Fruit fly (Drosophila melanogaster) whole organism, embryonic: ENCODE results near the gene CG11178.

Source experiments
- CG10321 ChIP-seq: fragments of 200-800 bp; sonication (Bioruptor generic); IDR thresholded peaks from 2 replicates; pipeline ENCODE4 v1.3.6; 2022; ENCODE audit warnings: missing biosample characterization, missing genetic modification characterization
- CG10654 ChIP-seq: fragments of 200-800 bp; sonication (Bioruptor generic); optimal IDR thresholded peaks from 2 replicates; lab custom pipeline; 2016; ENCODE audit warnings: missing biosample characterization, missing genetic modification characterization
- CG12155 ChIP-seq: fragments of 200-800 bp; sonication (Bioruptor generic); optimal IDR thresholded peaks from 3 replicates; lab custom pipeline; 2016; ENCODE audit warnings: missing biosample characterization, missing genetic modification characterization
- CG12299 ChIP-seq: fragments of 200-800 bp; sonication (Bioruptor generic); optimal IDR thresholded peaks from 2 replicates; lab custom pipeline; 2018; ENCODE audit warnings: missing biosample characterization, mild to moderate bottlenecking, missing genetic modification characterization
- CG1233 ChIP-seq: fragments of 200-800 bp; sonication (Bioruptor generic); optimal IDR thresholded peaks from 4 replicates; lab custom pipeline; 2018; ENCODE audit warnings: missing biosample characterization, mild to moderate bottlenecking, missing genetic modification characterization
- CG13624 ChIP-seq: fragments of 200-800 bp; sonication (Bioruptor generic); optimal IDR thresholded peaks from 2 replicates; lab custom pipeline; 2016; ENCODE audit warnings: missing biosample characterization, missing genetic modification characterization
- CG14667 ChIP-seq: fragments of 200-800 bp; sonication (Bioruptor generic); IDR thresholded peaks from 2 replicates; pipeline ENCODE4 v1.3.6; 2022; ENCODE audit warnings: missing biosample characterization, missing genetic modification characterization
- CG1602 ChIP-seq: fragments of 200-800 bp; sonication (Bioruptor generic); optimal IDR thresholded peaks from 3 replicates; lab custom pipeline; 2016; ENCODE audit warnings: missing biosample characterization, missing genetic modification characterization
- CG16779 ChIP-seq: fragments of 200-800 bp; sonication (Bioruptor generic); IDR thresholded peaks from 2 replicates; pipeline ENCODE4 v1.3.6; 2022; ENCODE audit warnings: missing biosample characterization, missing genetic modification characterization
- CG16863 ChIP-seq: fragments of 200-800 bp; sonication (Bioruptor generic); optimal IDR thresholded peaks from 3 replicates; lab custom pipeline; 2016; ENCODE audit warnings: missing biosample characterization, missing genetic modification characterization
- CG17829 ChIP-seq: fragments of 200-800 bp; optimal IDR thresholded peaks from 2 replicates; lab custom pipeline; 2019; ENCODE audit warnings: missing biosample characterization, mild to moderate bottlenecking, missing genetic modification characterization, moderate library complexity
- CG18476 ChIP-seq: fragments of 200-800 bp; sonication (Bioruptor generic); optimal IDR thresholded peaks from 2 replicates; lab custom pipeline; 2016; ENCODE audit warnings: missing biosample characterization, mild to moderate bottlenecking, missing genetic modification characterization
- CG2116 ChIP-seq: fragments of 200-800 bp; sonication (Bioruptor generic); optimal IDR thresholded peaks from 3 replicates; lab custom pipeline; 2018; ENCODE audit warnings: missing biosample characterization, mild to moderate bottlenecking, missing genetic modification characterization
- CG2678 ChIP-seq: fragments of 200-800 bp; sonication (Bioruptor generic); optimal IDR thresholded peaks from 3 replicates; lab custom pipeline; 2019; ENCODE audit warnings: missing biosample characterization, mild to moderate bottlenecking, missing genetic modification characterization, moderate library complexity
- CG2889 ChIP-seq: fragments of 200-800 bp; sonication (Bioruptor generic); IDR thresholded peaks from 3 replicates; pipeline ENCODE4 v1.3.6; 2022; ENCODE audit warnings: missing biosample characterization, missing genetic modification characterization
- CG34376 ChIP-seq: fragments of 200-800 bp; sonication (Bioruptor generic); optimal IDR thresholded peaks from 2 replicates; lab custom pipeline; 2018; ENCODE audit warnings: missing biosample characterization, mild to moderate bottlenecking, missing genetic modification characterization
- CG4707 ChIP-seq: fragments of 200-800 bp; sonication (Bioruptor generic); optimal IDR thresholded peaks from 2 replicates; lab custom pipeline; 2018; ENCODE audit warnings: missing biosample characterization, mild to moderate bottlenecking, missing genetic modification characterization, moderate library complexity
- CG8290 ChIP-seq, 3 experiments: fragments of 200-800 bp; sonication (Bioruptor generic); optimal IDR thresholded peaks; 2 replicates each; lab custom pipeline; 2016 to 2019; ENCODE audit warnings: missing biosample characterization in 3 of 3, missing genetic modification characterization in 3 of 3, mild to moderate bottlenecking in 2 of 3, moderate library complexity in 1 of 3
- CG9727 ChIP-seq: fragments of 200-800 bp; sonication (Bioruptor generic); optimal IDR thresholded peaks from 3 replicates; lab custom pipeline; 2017; ENCODE audit warnings: missing biosample characterization, mild to moderate bottlenecking, missing genetic modification characterization
- CHES-1-like ChIP-seq: fragments of 200-800 bp; sonication (Bioruptor generic); optimal IDR thresholded peaks from 2 replicates; lab custom pipeline; 2016; ENCODE audit warnings: missing biosample characterization, missing genetic modification characterization
- Deaf1 ChIP-seq: fragments of 200-800 bp; optimal IDR thresholded peaks from 3 replicates; lab custom pipeline; 2019; ENCODE audit warnings: missing biosample characterization, mild to moderate bottlenecking, missing genetic modification characterization, moderate library complexity
- Dll ChIP-seq: fragments of 200-800 bp; sonication (Bioruptor generic); IDR thresholded peaks from 4 replicates; pipeline ENCODE4 v1.3.6; 2022; ENCODE audit warnings: missing biosample characterization, missing genetic modification characterization; ENCODE audit not compliant: partially characterized antibody
- Eip74EF ChIP-seq, 2 experiments: fragments of 200-800 bp in 1 of 2; fragments of >200 bp in 1 of 2; sonication (Bioruptor generic) in 1 of 2; optimal IDR thresholded peaks; 2 replicates each; lab custom pipeline; 2017 to 2019; ENCODE audit warnings: missing biosample characterization in 2 of 2, missing genetic modification characterization in 2 of 2, mild to moderate bottlenecking in 1 of 2, moderate library complexity in 1 of 2
- Fer2 ChIP-seq: fragments of 200-800 bp; sonication (Bioruptor generic); optimal IDR thresholded peaks from 2 replicates; lab custom pipeline; 2018; ENCODE audit warnings: missing biosample characterization, mild to moderate bottlenecking, missing genetic modification characterization, moderate library complexity
- Hr78 ChIP-seq, 2 experiments: fragments of 200-800 bp in 1 of 2; fragments of >200 bp in 1 of 2; sonication (Bioruptor generic) in 1 of 2; optimal IDR thresholded peaks; 2 replicates each; lab custom pipeline; 2017 to 2019; ENCODE audit warnings: missing biosample characterization in 2 of 2, missing genetic modification characterization in 2 of 2, mild to moderate bottlenecking in 1 of 2, moderate library complexity in 1 of 2
- NK7.1 ChIP-seq: fragments of 200-800 bp; sonication (Bioruptor generic); optimal IDR thresholded peaks from 3 replicates; lab custom pipeline; 2016; ENCODE audit warnings: missing biosample characterization, missing genetic modification characterization
- TFAM ChIP-seq: fragments of 200-800 bp; sonication (Bioruptor generic); optimal IDR thresholded peaks from 2 replicates; lab custom pipeline; 2017; ENCODE audit warnings: missing biosample characterization, missing genetic modification characterization, inconsistent platforms
- Taf1 ChIP-seq: fragments of 200-800 bp; sonication (Bioruptor generic); IDR thresholded peaks from 2 replicates; pipeline ENCODE4 v1.3.6; 2022; ENCODE audit warnings: missing biosample characterization, missing genetic modification characterization
- Tbp ChIP-seq: fragments of >200 bp; optimal IDR thresholded peaks from 2 replicates; lab custom pipeline; 2018; ENCODE audit warnings: missing biosample characterization, missing genetic modification characterization
- Trl ChIP-seq, 3 experiments: fragments of >200 bp in 2 of 3; fragments of 200-800 bp in 1 of 3; sonication (Bioruptor generic) in 1 of 3; optimal IDR thresholded peaks; 2 replicates in 1 of 3; 3 replicates in 2 of 3; lab custom pipeline; 2016 to 2017; ENCODE audit warnings: missing biosample characterization in 1 of 3, missing genetic modification characterization in 1 of 3
- Vsx1 ChIP-seq: fragments of 200-800 bp; sonication (Bioruptor generic); optimal IDR thresholded peaks from 2 replicates; lab custom pipeline; 2017; ENCODE audit warnings: missing biosample characterization, mild to moderate bottlenecking, missing genetic modification characterization, missing genetic modification reagents
- Xbp1 ChIP-seq: fragments of 200-800 bp; sonication (Bioruptor generic); optimal IDR thresholded peaks from 3 replicates; lab custom pipeline; 2016; ENCODE audit warnings: missing biosample characterization, mild to moderate bottlenecking, missing genetic modification characterization
- cato ChIP-seq: fragments of 200-800 bp; sonication (Bioruptor generic); optimal IDR thresholded peaks from 2 replicates; lab custom pipeline; 2016; ENCODE audit warnings: missing biosample characterization, missing genetic modification characterization, borderline replicate concordance
- ems ChIP-seq: fragments of 200-800 bp; sonication (Bioruptor generic); optimal IDR thresholded peaks from 3 replicates; lab custom pipeline; 2016; ENCODE audit warnings: missing biosample characterization, missing genetic modification characterization
- eyg ChIP-seq: fragments of 200-800 bp; sonication (Bioruptor generic); optimal IDR thresholded peaks from 3 replicates; lab custom pipeline; 2016; ENCODE audit warnings: missing biosample characterization, missing genetic modification characterization
- h ChIP-seq: fragments of >200 bp; optimal IDR thresholded peaks from 2 replicates; lab custom pipeline; 2017
- insv ChIP-seq, 2 experiments: fragments of 200-800 bp; sonication (Bioruptor generic); optimal IDR thresholded peaks; 3 replicates each; lab custom pipeline; 2016 to 2018; ENCODE audit warnings: missing biosample characterization in 2 of 2, missing genetic modification characterization in 2 of 2
- jing ChIP-seq: fragments of 200-800 bp; sonication (Bioruptor generic); optimal IDR thresholded peaks from 2 replicates; lab custom pipeline; 2018; ENCODE audit warnings: missing biosample characterization, mild to moderate bottlenecking, missing genetic modification characterization
- kah ChIP-seq: fragments of 200-800 bp; sonication (Bioruptor generic); optimal IDR thresholded peaks from 2 replicates; lab custom pipeline; 2018; ENCODE audit warnings: missing biosample characterization, mild to moderate bottlenecking, missing genetic modification characterization
- lmd ChIP-seq: fragments of 200-800 bp; sonication (Bioruptor generic); IDR thresholded peaks from 2 replicates; pipeline ENCODE4 v1.3.6; 2022; ENCODE audit warnings: missing biosample characterization, missing genetic modification characterization
- mld ChIP-seq: fragments of 200-800 bp; sonication (Bioruptor generic); IDR thresholded peaks from 3 replicates; pipeline ENCODE4 v1.3.6; 2022; ENCODE audit warnings: missing biosample characterization, missing genetic modification characterization; ENCODE audit not compliant: partially characterized antibody
- pho ChIP-seq: fragments of 200-800 bp; sonication (Bioruptor generic); optimal IDR thresholded peaks from 2 replicates; lab custom pipeline; 2016; ENCODE audit warnings: missing biosample characterization, missing genetic modification characterization
- row ChIP-seq: fragments of 200-800 bp; sonication (Bioruptor generic); IDR thresholded peaks from 3 replicates; pipeline ENCODE4 v1.3.6; 2022; ENCODE audit warnings: missing biosample characterization, missing genetic modification characterization
- sisA ChIP-seq: fragments of 200-800 bp; sonication (Bioruptor generic); IDR thresholded peaks from 2 replicates; pipeline ENCODE4 v1.3.6; 2022; ENCODE audit warnings: missing biosample characterization, missing genetic modification characterization
- so ChIP-seq: fragments of 200-800 bp; sonication (Bioruptor generic); IDR thresholded peaks from 3 replicates; pipeline ENCODE4 v1.3.6; 2022; ENCODE audit warnings: missing biosample characterization, missing genetic modification characterization
- stwl ChIP-seq: fragments of 200-800 bp; sonication (Bioruptor generic); optimal IDR thresholded peaks from 3 replicates; lab custom pipeline; 2018; ENCODE audit warnings: missing biosample characterization, mild to moderate bottlenecking, missing genetic modification characterization, moderate library complexity
- tgo ChIP-seq: fragments of 200-800 bp; sonication (Bioruptor generic); IDR thresholded peaks from 3 replicates; pipeline ENCODE4 v1.3.6; 2022; ENCODE audit warnings: missing biosample characterization, missing genetic modification characterization
- tna ChIP-seq: fragments of 200-800 bp; sonication (Bioruptor generic); IDR thresholded peaks from 2 replicates; pipeline ENCODE4 v1.3.6; 2022; ENCODE audit warnings: missing biosample characterization, missing genetic modification characterization; ENCODE audit not compliant: partially characterized antibody

CG11178 gene

dm6 chrX:13639998-13640691, 34.7 kb downstream of the CG11178 start (continued):
- TF ChIP-seq Vsx1 (GFP tag; lab: Kevin White, UChicago) (peak; percentile 97), h (lab: Kevin White, UChicago) (no peak), CG4707 (peak; percentile 98), Hr78 (GFP tag; optimal IDR thresholded peaks at IDR 0.05; lab: Kevin White, UChicago) (peak in 1 of 2 experiments; percentile 91), CG18476 (GFP tag; lab: Kevin White, UChicago) (peak; percentile 98), CG17829 (tag; lab: Kevin White, UChicago) (peak; percentile 99), tgo (GFP tag; lab: Robert Waterston, UW) (peak; percentile 99), ems (GFP tag; lab: Kevin White, UChicago) (peak; percentile 99), CG10654 (GFP tag; lab: Kevin White, UChicago) (peak; percentile 99), CG12155 (GFP tag; lab: Kevin White, UChicago) (peak; percentile 97), lmd (GFP tag; lab: Robert Waterston, UW) (peak; percentile 99), Dll (peak; percentile 59; the same call in 3 of the 4 replicates), CG2889 (peak; percentile 97), Tbp (no peak), eyg (GFP tag; lab: Kevin White, UChicago) (peak; percentile 98), CG9727 (GFP tag; lab: Kevin White, UChicago) (peak; percentile 97), NK7.1 (peak; percentile 98), Xbp1 (GFP tag; lab: Kevin White, UChicago) (peak; percentile 99), insv (GFP tag; optimal IDR thresholded peaks at IDR 0.05; lab: Kevin White, UChicago) (peak; percentile 51 to 79), Trl (optimal IDR thresholded peaks at IDR 0.05; lab: Kevin White, UChicago) (peak in 1 of 2 experiments; percentile 61), Trl (GFP tag; optimal IDR thresholded peaks at IDR 0.05; lab: Kevin White, UChicago) (peak; percentile 99), TFAM (GFP tag; lab: Kevin White, UChicago) (peak; percentile 93), sisA (GFP tag; lab: Robert Waterston, UW) (peak; percentile 99), CG10321 (GFP tag; lab: Robert Waterston, UW) (peak; percentile 88), CG1233 (GFP tag; lab: Kevin White, UChicago) (peak; percentile 98), Fer2 (peak; percentile 95), CG2116 (GFP tag; lab: Kevin White, UChicago) (peak; percentile 85), CG2678 (tag; lab: Kevin White, UChicago) (peak; percentile 99), tna (peak; percentile 81), so (peak; percentile 99), CG12299 (tag; lab: Kevin White, UChicago) (peak; percentile 98), jing (peak; percentile 99), CG16863 (GFP tag; lab: Kevin White, UChicago) (peak; percentile 99), CG16779 (GFP tag; lab: Robert Waterston, UW) (peak; percentile 98), mld (GFP tag; lab: Robert Waterston, UW) (peak; percentile 73; the same call in 2 of the 3 replicates), CHES-1-like (peak; percentile 99), Taf1 (GFP tag; lab: Robert Waterston, UW) (peak; percentile 98), CG13624 (GFP tag; lab: Kevin White, UChicago) (peak; percentile 99), cato (GFP tag; lab: Kevin White, UChicago) (peak; percentile 98), CG14667 (peak; percentile 98), row (GFP tag; lab: Robert Waterston, UW) (peak; percentile 99), CG8290 (GFP tag; optimal IDR thresholded peaks at IDR 0.05; lab: Kevin White, UChicago) (peak; percentile 98), CG8290 (tag; optimal IDR thresholded peaks at IDR 0.05; lab: Kevin White, UChicago) (peak; percentile 91 to 99), stwl (tag; lab: Kevin White, UChicago) (peak; percentile 52), kah (GFP tag; lab: Kevin White, UChicago) (peak; percentile 97), CG1602 (GFP tag; lab: Kevin White, UChicago) (peak; percentile 98), CG34376 (peak; percentile 98), Eip74EF (GFP tag; optimal IDR thresholded peaks at IDR 0.05; lab: Kevin White, UChicago) (peak in 1 of 2 experiments; percentile 98), Deaf1 (peak; percentile 99), pho (GFP tag; lab: Kevin White, UChicago) (peak; percentile 98)
